Worm (Caenorhabditis elegans) whole organism, L4 larva: ENCODE data around the gene C13A2.7.
A peak's percentile ranks its signal among the peaks of the same experiment; 100 is the strongest.

Experiments used
- F10B5.3 ChIP-seq: sonication (generic microtip); optimal IDR thresholded peaks from 2 replicates; lab custom pipeline; 2016; ENCODE audit warnings: mild to moderate bottlenecking, missing genetic modification characterization, missing compliant biosample characterization
- F26F4.8 ChIP-seq: fragments of 200-800 bp; sonication (Bioruptor generic); conservative IDR thresholded peaks from 2 replicates; pipeline ENCODE4 v1.3.6; 2022; ENCODE audit warnings: missing genetic modification characterization, missing compliant biosample characterization
- F44E2.7 ChIP-seq: fragments of 200-800 bp; sonication (Bioruptor generic); IDR thresholded peaks from 2 replicates; pipeline ENCODE4 v2.1.2; 2022; ENCODE audit warnings: missing genetic modification characterization, missing compliant biosample characterization
- F49E8.2 ChIP-seq: sonication (generic microtip); optimal IDR thresholded peaks from 2 replicates; lab custom pipeline; 2016; ENCODE audit warnings: missing compliant biosample characterization, mild to moderate bottlenecking, missing genetic modification characterization, borderline replicate concordance
- Y105C5A.15 ChIP-seq: fragments of 200-800 bp; sonication (Bioruptor generic); IDR thresholded peaks from 2 replicates; pipeline ENCODE4 v1.3.6; 2022; ENCODE audit warnings: missing genetic modification characterization, missing compliant biosample characterization
- Y48G9A.11 ChIP-seq: fragments of 200-800 bp; sonication (Bioruptor generic); IDR thresholded peaks from 2 replicates; pipeline ENCODE4 v1.3.6; 2022; ENCODE audit warnings: missing genetic modification reagents, missing genetic modification characterization, missing compliant biosample characterization
- ZK546.5 ChIP-seq, 2 experiments: sonication (generic microtip); optimal IDR thresholded peaks; 2 replicates each; lab custom pipeline; 2017; ENCODE audit warnings: missing biosample characterization in 2 of 2, missing genetic modification characterization in 2 of 2
- aha-1 ChIP-seq: fragments of 150-350 bp; peaks from one replicate; lab custom pipeline; 2014; ENCODE audit warnings: missing biosample characterization, missing genetic modification characterization
- aly-2 ChIP-seq: sonication (generic microtip); optimal IDR thresholded peaks from 2 replicates; lab custom pipeline; 2018; ENCODE audit warnings: missing biosample characterization, missing genetic modification characterization
- ceh-20 ChIP-seq: fragments of 200-800 bp; sonication (Bioruptor generic); IDR thresholded peaks from 2 replicates; pipeline ENCODE4 v1.3.6; 2022; ENCODE audit warnings: missing genetic modification reagents, missing genetic modification characterization, missing compliant biosample characterization
- ceh-28 ChIP-seq: fragments of 150-350 bp; optimal IDR thresholded peaks from 2 replicates; lab custom pipeline; 2014; ENCODE audit warnings: missing biosample characterization, missing genetic modification reagents, missing genetic modification characterization
- dve-1 ChIP-seq: sonication (generic microtip); optimal IDR thresholded peaks from 2 replicates; lab custom pipeline; 2017; ENCODE audit warnings: antibody characterized with exemption, mild to moderate bottlenecking, missing genetic modification characterization, missing compliant biosample characterization; ENCODE audit not compliant: insufficient read depth
- fkh-10 ChIP-seq: fragments of 150-350 bp; optimal IDR thresholded peaks from 2 replicates; lab custom pipeline; 2014; ENCODE audit warnings: missing biosample characterization, missing genetic modification reagents, missing genetic modification characterization
- gei-8 ChIP-seq: fragments of 200-800 bp; sonication (Bioruptor generic); optimal IDR thresholded peaks from 2 replicates; lab custom pipeline; 2018; ENCODE audit warnings: mild to moderate bottlenecking, missing genetic modification characterization, missing compliant biosample characterization
- hif-1 ChIP-seq, 2 experiments: sonication (generic microtip); optimal IDR thresholded peaks; 2 replicates each; lab custom pipeline; 2016 to 2017; ENCODE audit warnings: missing compliant biosample characterization in 2 of 2, missing genetic modification characterization in 2 of 2, missing genetic modification reagents in 2 of 2, missing genotype in 2 of 2, mild to moderate bottlenecking in 1 of 2
- hlh-30 ChIP-seq: sonication (generic microtip); optimal IDR thresholded peaks from 2 replicates; lab custom pipeline; 2017; ENCODE audit warnings: antibody characterized with exemption, mild to moderate bottlenecking, missing genetic modification characterization, missing compliant biosample characterization; ENCODE audit not compliant: insufficient read depth
- jun-1 ChIP-seq: fragments of 150-350 bp; optimal IDR thresholded peaks from 2 replicates; lab custom pipeline; 2014; ENCODE audit warnings: missing biosample characterization, missing genetic modification reagents, missing genetic modification characterization
- madf-5 ChIP-seq, 2 experiments: fragments of 200-800 bp; sonication (Bioruptor generic); IDR thresholded peaks; 2 replicates each; pipeline ENCODE4 v1.3.6; 2022; ENCODE audit warnings: missing compliant biosample characterization in 2 of 2, missing genetic modification characterization in 2 of 2
- nhr-28 ChIP-seq: fragments of 150-350 bp; optimal IDR thresholded peaks from 2 replicates; lab custom pipeline; 2014; ENCODE audit warnings: missing biosample characterization, missing genetic modification characterization
- nhr-41 ChIP-seq: fragments of 200-800 bp; sonication (Bioruptor generic); IDR thresholded peaks from 2 replicates; pipeline ENCODE4 v1.3.6; 2022; ENCODE audit warnings: missing genetic modification reagents, missing genetic modification characterization, missing compliant biosample characterization
- nhr-42 ChIP-seq: fragments of 200-800 bp; sonication (Bioruptor generic); IDR thresholded peaks from 2 replicates; pipeline ENCODE4 v1.3.6; 2022; ENCODE audit warnings: missing genetic modification characterization, missing compliant biosample characterization
- nhr-48 ChIP-seq: sonication (generic microtip); optimal IDR thresholded peaks from 2 replicates; lab custom pipeline; 2016; ENCODE audit warnings: mild to moderate bottlenecking, missing genetic modification characterization, missing compliant biosample characterization
- nhr-6 ChIP-seq: fragments of 150-350 bp; optimal IDR thresholded peaks from 2 replicates; lab custom pipeline; 2014; ENCODE audit warnings: missing biosample characterization, missing genetic modification characterization
- nhr-76 ChIP-seq: fragments of 150-350 bp; optimal IDR thresholded peaks from 2 replicates; lab custom pipeline; 2014; ENCODE audit warnings: missing biosample characterization, missing genetic modification characterization
- nhr-77 ChIP-seq: fragments of 150-350 bp; optimal IDR thresholded peaks from 2 replicates; lab custom pipeline; 2014; ENCODE audit warnings: missing biosample characterization, missing genetic modification characterization
- pha-4 ChIP-seq, 2 experiments: fragments of 150-350 bp in 1 of 2; fragments of 200-800 bp in 1 of 2; sonication (Bioruptor generic) in 1 of 2; IDR thresholded peaks in 1 of 2; optimal IDR thresholded peaks in 1 of 2; 2 replicates each; pipeline versions ENCODE4 v1.3.6 to Lab custom; 2014 to 2022; ENCODE audit warnings: missing genetic modification characterization in 2 of 2, missing genetic modification reagents in 2 of 2, missing biosample characterization in 1 of 2, missing compliant biosample characterization in 1 of 2
- rbr-2 ChIP-seq: sonication (generic microtip); optimal IDR thresholded peaks from 2 replicates; lab custom pipeline; 2016; ENCODE audit warnings: missing genotype, missing genetic modification characterization, missing compliant biosample characterization
- saeg-2 ChIP-seq: fragments of 200-800 bp; sonication (Bioruptor generic); IDR thresholded peaks from 2 replicates; pipeline ENCODE4 v1.3.6; 2022; ENCODE audit warnings: missing genetic modification reagents, missing genetic modification characterization, missing compliant biosample characterization
- set-16 ChIP-seq: fragments of 200-800 bp; sonication (Bioruptor generic); IDR thresholded peaks from 2 replicates; pipeline ENCODE4 v1.3.6; 2022; ENCODE audit warnings: missing genetic modification reagents, missing genetic modification characterization, missing compliant biosample characterization
- snpc-1.2 ChIP-seq: fragments of 200-800 bp; sonication (Bioruptor generic); IDR thresholded peaks from 2 replicates; pipeline ENCODE4 v1.3.6; 2022; ENCODE audit warnings: missing genetic modification reagents, missing genetic modification characterization, missing compliant biosample characterization
- vab-7 ChIP-seq: fragments of 200-800 bp; sonication (Bioruptor generic); IDR thresholded peaks from 2 replicates; pipeline ENCODE4 v1.3.6; 2022; ENCODE audit warnings: missing genetic modification reagents, missing genetic modification characterization, missing compliant biosample characterization
- zfp-3 ChIP-seq: fragments of 200-800 bp; sonication (Bioruptor generic); conservative IDR thresholded peaks from 2 replicates; pipeline ENCODE4 v1.3.6; 2022; ENCODE audit warnings: missing genetic modification reagents, missing genetic modification characterization, missing compliant biosample characterization
- zip-11 ChIP-seq: fragments of 200-800 bp; sonication (Bioruptor generic); IDR thresholded peaks from 2 replicates; pipeline ENCODE4 v1.3.6; 2022; ENCODE audit warnings: missing genetic modification characterization, missing compliant biosample characterization
- zip-2 ChIP-seq: fragments of 150-350 bp; optimal IDR thresholded peaks from 2 replicates; lab custom pipeline; 2014; ENCODE audit warnings: missing biosample characterization, missing genetic modification characterization
- ztf-7 ChIP-seq: fragments of 150-350 bp; optimal IDR thresholded peaks from 2 replicates; lab custom pipeline; 2014; ENCODE audit warnings: missing biosample characterization, missing genetic modification characterization

C13A2.7 gene

ce11 chrV:7230847-7231246 is 35.3 kb upstream of the C13A2.7 start, which contains the start of the genes gei-6 and krr-1 (continued):
- TF ChIP-seq aha-1 (peak; percentile 30), ceh-28 (no peak), fkh-10 (no peak), hlh-30 (tag; lab: Kevin White, UChicago) (peak; percentile 11), aly-2 (tag; lab: Kevin White, UChicago) (no peak), ceh-20 (no peak), F10B5.3 (tag; lab: Kevin White, UChicago) (no peak), set-16 (GFP tag; lab: Robert Waterston, UW) (no peak), snpc-1.2 (no peak)

- TF ChIP-seq aha-1 (peak; percentile 95), saeg-2 (GFP tag; lab: Robert Waterston, UW) (no peak)
Measured at ce11 chrV:7231524-7231923, 34.6 kb upstream of the C13A2.7 start.

DNA sequence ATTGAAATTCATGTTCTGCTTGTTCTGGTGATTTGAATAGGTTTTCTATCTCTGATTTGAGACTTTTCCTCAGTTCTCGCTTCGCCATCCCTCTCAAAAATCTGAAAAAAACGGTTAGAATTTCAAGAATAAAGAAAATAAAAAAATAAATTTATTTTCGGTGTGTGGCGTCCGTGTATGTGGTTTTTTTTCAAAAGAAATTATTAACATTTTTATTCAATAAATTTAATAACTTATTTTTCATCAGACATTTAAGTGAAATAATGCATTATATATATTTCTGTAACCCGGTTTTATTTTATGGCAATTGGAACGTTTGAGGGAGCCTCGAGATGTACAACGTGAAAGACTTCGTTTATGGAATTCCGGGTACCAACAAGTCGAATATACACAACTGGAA is 31.4 kb upstream of the C13A2.7 start, which contains the start of gene C05C8.5:
Gene C05C8.5 (minus strand): TSS at position 101 of the 400 bp plus-strand sequence.
- TF ChIP-seq zfp-3 (no peak), Y48G9A.11 (no peak), nhr-77 (tag; lab: Kevin White, UChicago) (no peak), jun-1 (tag; lab: Kevin White, UChicago) (no peak), aha-1 (no peak), zip-2 (tag; lab: Kevin White, UChicago) (no peak), zip-11 (GFP tag; lab: Robert Waterston, UW) (no peak), snpc-1.2 (no peak), madf-5 (GFP tag; IDR thresholded peaks at IDR 0.05; lab: Robert Waterston, UW) (no peak), nhr-42 (GFP tag; lab: Robert Waterston, UW) (no peak), ZK546.5 (tag; optimal IDR thresholded peaks at IDR 0.05; lab: Kevin White, UChicago) (no peak), pha-4 (GFP tag; IDR thresholded peaks at IDR 0.05; lab: Robert Waterston, UW) (no peak), pha-4 (tag; optimal IDR thresholded peaks at IDR 0.05; lab: Kevin White, UChicago) (no peak), hif-1 (tag; optimal IDR thresholded peaks at IDR 0.05; lab: Kevin White, UChicago) (no peak), vab-7 (no peak), rbr-2 (tag; lab: Kevin White, UChicago) (no peak), nhr-41 (GFP tag; lab: Robert Waterston, UW) (no peak), nhr-6 (tag; lab: Kevin White, UChicago) (no peak), dve-1 (tag; lab: Kevin White, UChicago) (no peak), nhr-48 (tag; lab: Kevin White, UChicago) (no peak), ztf-7 (no peak)

ce11 chrV:7236694-7237093 is 29.4 kb upstream of the C13A2.7 start:
- no peak for TF ChIP-seq F44E2.7 (GFP tag; lab: Robert Waterston, UW)
- TF ChIP-seq aha-1 = peak; percentile 54
- TF ChIP-seq, all 104 proteins: peak for 1

DNA sequence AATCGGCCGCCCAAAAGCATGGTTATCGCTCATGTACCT is 29.2 kb upstream of the C13A2.7 start, which contains the start of gene hpo-9:
Gene hpo-9 (minus strand): TSS at position 37 of the 39 bp plus-strand sequence.
- TF ChIP-seq nhr-28 (tag; lab: Kevin White, UChicago) (no peak), gei-8 (GFP tag; lab: Kevin White, UChicago) (no peak), snpc-1.2 (no peak), nhr-76 (tag; lab: Kevin White, UChicago) (no peak), F49E8.2 (tag; lab: Kevin White, UChicago) (no peak), ceh-28 (no peak), nhr-77 (tag; lab: Kevin White, UChicago) (no peak), Y105C5A.15 (GFP tag; lab: Robert Waterston, UW) (no peak), aly-2 (tag; lab: Kevin White, UChicago) (no peak), F26F4.8 (GFP tag; lab: Robert Waterston, UW) (no peak)
